Worm (Caenorhabditis elegans) whole organism, L3 larva: ENCODE measurements around the gene irld-27.
"Not testable (repeated sequence)": the region's sequence is repeated elsewhere in the genome, so short reads cannot be mapped to it uniquely, and the experiment has no call there.

ENCODE experiments used
- R02D3.7 ChIP-seq: fragments of 150-350 bp; optimal IDR thresholded peaks from 2 replicates; lab custom pipeline; 2014; ENCODE audit warnings: missing biosample characterization, missing genetic modification characterization
- ZK546.5 ChIP-seq: sonication (generic microtip); optimal IDR thresholded peaks from 2 replicates; lab custom pipeline; 2017; ENCODE audit warnings: missing biosample characterization, missing genetic modification characterization
- ama-1 ChIP-seq: fragments of 150-350 bp; optimal IDR thresholded peaks from 2 replicates; lab custom pipeline; 2018
- ceh-16 ChIP-seq: sonication (generic microtip); optimal IDR thresholded peaks from 2 replicates; lab custom pipeline; 2017; ENCODE audit warnings: missing biosample characterization, missing genetic modification characterization
- ceh-28 ChIP-seq: fragments of 150-350 bp; optimal IDR thresholded peaks from 2 replicates; lab custom pipeline; 2014; ENCODE audit warnings: missing biosample characterization, missing genetic modification reagents, missing genetic modification characterization
- ceh-82 ChIP-seq: fragments of 150-350 bp; optimal IDR thresholded peaks from 2 replicates; lab custom pipeline; 2014; ENCODE audit warnings: missing biosample characterization, missing genetic modification characterization
- daf-12 ChIP-seq: fragments of 150-350 bp; optimal IDR thresholded peaks from 2 replicates; lab custom pipeline; 2014; ENCODE audit warnings: missing biosample characterization, missing genetic modification reagents, missing genetic modification characterization
- egl-27 ChIP-seq: sonication (generic microtip); optimal IDR thresholded peaks from 4 replicates; lab custom pipeline; 2017; ENCODE audit warnings: missing biosample characterization, missing genetic modification reagents, missing genetic modification characterization
- egl-5 ChIP-seq: fragments of 150-350 bp; optimal IDR thresholded peaks from 2 replicates; lab custom pipeline; 2017; ENCODE audit warnings: missing biosample characterization, missing genetic modification reagents, missing genetic modification characterization, inconsistent platforms
- elt-1 ChIP-seq: fragments of 150-350 bp; optimal IDR thresholded peaks from 2 replicates; lab custom pipeline; 2014; ENCODE audit warnings: missing biosample characterization, missing genetic modification characterization
- elt-3 ChIP-seq, 3 experiments: fragments of 150-350 bp in 1 of 3; sonication (generic microtip) in 2 of 3; optimal IDR thresholded peaks; 2 replicates in 2 of 3; 4 replicates in 1 of 3; lab custom pipeline; 2014 to 2017; ENCODE audit warnings: missing biosample characterization in 3 of 3, missing genetic modification characterization in 3 of 3
- fkh-10 ChIP-seq: sonication (generic microtip); optimal IDR thresholded peaks from 2 replicates; lab custom pipeline; 2017; ENCODE audit warnings: missing biosample characterization, missing genetic modification reagents, missing genetic modification characterization
- fkh-2 ChIP-seq: fragments of 150-350 bp; optimal IDR thresholded peaks from 2 replicates; lab custom pipeline; 2014; ENCODE audit warnings: missing biosample characterization, missing genetic modification reagents, missing genetic modification characterization
- fos-1 ChIP-seq: fragments of 150-350 bp; optimal IDR thresholded peaks from 2 replicates; lab custom pipeline; 2014; ENCODE audit warnings: missing biosample characterization, missing genetic modification characterization
- hmg-11 ChIP-seq: sonication (generic microtip); optimal IDR thresholded peaks from 2 replicates; lab custom pipeline; 2016; ENCODE audit warnings: missing genetic modification characterization, missing compliant biosample characterization
- jun-1 ChIP-seq: fragments of 150-350 bp; optimal IDR thresholded peaks from 2 replicates; lab custom pipeline; 2014; ENCODE audit warnings: missing biosample characterization, missing genetic modification reagents, missing genetic modification characterization
- lin-15B ChIP-seq: fragments of 150-350 bp; optimal IDR thresholded peaks from 2 replicates; lab custom pipeline; 2014; ENCODE audit warnings: missing biosample characterization, missing genetic modification characterization
- lin-39 ChIP-seq: fragments of 150-350 bp; optimal IDR thresholded peaks from 2 replicates; lab custom pipeline; 2018; ENCODE audit warnings: missing biosample characterization, missing genetic modification reagents, missing genetic modification characterization
- mml-1 ChIP-seq: fragments of 150-350 bp; sonication (generic microtip); optimal IDR thresholded peaks from 3 replicates; lab custom pipeline; 2014; ENCODE audit warnings: missing biosample characterization, missing genetic modification characterization
- nfya-1 ChIP-seq: sonication (generic microtip); optimal IDR thresholded peaks from 2 replicates; lab custom pipeline; 2017; ENCODE audit warnings: missing genetic modification characterization, mild to moderate bottlenecking, missing compliant biosample characterization, antibody characterized with exemption, moderate library complexity; ENCODE audit not compliant: insufficient read depth
- nhr-11 ChIP-seq: fragments of 150-350 bp; optimal IDR thresholded peaks from 2 replicates; lab custom pipeline; 2014; ENCODE audit warnings: missing biosample characterization, missing genetic modification characterization
- nhr-23 ChIP-seq: fragments of 150-350 bp; optimal IDR thresholded peaks from 2 replicates; lab custom pipeline; 2014; ENCODE audit warnings: missing biosample characterization, missing genetic modification reagents, missing genetic modification characterization
- nhr-237 ChIP-seq: fragments of 150-350 bp; optimal IDR thresholded peaks from 2 replicates; lab custom pipeline; 2014; ENCODE audit warnings: missing biosample characterization, missing genetic modification characterization
- nhr-28 ChIP-seq: fragments of 150-350 bp; optimal IDR thresholded peaks from 2 replicates; lab custom pipeline; 2014; ENCODE audit warnings: missing biosample characterization, missing genetic modification characterization
- nhr-43 ChIP-seq: sonication (generic microtip); optimal IDR thresholded peaks from 2 replicates; lab custom pipeline; 2016; ENCODE audit warnings: mild to moderate bottlenecking, missing genetic modification characterization, missing compliant biosample characterization; ENCODE audit not compliant: poor library complexity, severe bottlenecking
- nhr-67 ChIP-seq: fragments of 150-350 bp; optimal IDR thresholded peaks from 2 replicates; lab custom pipeline; 2014; ENCODE audit warnings: missing biosample characterization, missing genetic modification characterization
- nhr-76 ChIP-seq: fragments of 150-350 bp; sonication (generic microtip); optimal IDR thresholded peaks from 5 replicates; lab custom pipeline; 2014; ENCODE audit warnings: missing biosample characterization, missing genetic modification characterization
- nhr-77 ChIP-seq: fragments of 150-350 bp; optimal IDR thresholded peaks from 2 replicates; lab custom pipeline; 2014; ENCODE audit warnings: missing biosample characterization, missing genetic modification characterization
- pha-4 ChIP-seq: fragments of 150-350 bp; optimal IDR thresholded peaks from 2 replicates; lab custom pipeline; 2014; ENCODE audit warnings: missing biosample characterization, missing genetic modification reagents, missing genetic modification characterization
- sea-2 ChIP-seq: fragments of 150-350 bp; sonication (generic microtip); optimal IDR thresholded peaks from 4 replicates; lab custom pipeline; 2014; ENCODE audit warnings: missing biosample characterization, missing genetic modification reagents, missing genetic modification characterization
- skn-1 ChIP-seq: fragments of 150-350 bp; optimal IDR thresholded peaks from 2 replicates; lab custom pipeline; 2014; ENCODE audit warnings: missing biosample characterization, missing genetic modification characterization
- snpc-4 ChIP-seq: fragments of 150-350 bp; optimal IDR thresholded peaks from 2 replicates; lab custom pipeline; 2014; ENCODE audit warnings: missing biosample characterization, missing genetic modification characterization
- unc-39 ChIP-seq: sonication (generic microtip); optimal IDR thresholded peaks from 4 replicates; lab custom pipeline; 2017; ENCODE audit warnings: missing biosample characterization, missing genetic modification characterization
- unc-62 ChIP-seq: fragments of 150-350 bp; sonication (generic microtip); optimal IDR thresholded peaks from 4 replicates; lab custom pipeline; 2014; ENCODE audit warnings: missing biosample characterization, missing genetic modification reagents, missing genetic modification characterization
- zag-1 ChIP-seq: fragments of 150-350 bp; optimal IDR thresholded peaks from 2 replicates; lab custom pipeline; 2014; ENCODE audit warnings: missing biosample characterization, missing genetic modification characterization
- ztf-4 ChIP-seq: fragments of 150-350 bp; optimal IDR thresholded peaks from 2 replicates; lab custom pipeline; 2014; ENCODE audit warnings: missing biosample characterization, missing genetic modification characterization

irld-27 gene

DNA sequence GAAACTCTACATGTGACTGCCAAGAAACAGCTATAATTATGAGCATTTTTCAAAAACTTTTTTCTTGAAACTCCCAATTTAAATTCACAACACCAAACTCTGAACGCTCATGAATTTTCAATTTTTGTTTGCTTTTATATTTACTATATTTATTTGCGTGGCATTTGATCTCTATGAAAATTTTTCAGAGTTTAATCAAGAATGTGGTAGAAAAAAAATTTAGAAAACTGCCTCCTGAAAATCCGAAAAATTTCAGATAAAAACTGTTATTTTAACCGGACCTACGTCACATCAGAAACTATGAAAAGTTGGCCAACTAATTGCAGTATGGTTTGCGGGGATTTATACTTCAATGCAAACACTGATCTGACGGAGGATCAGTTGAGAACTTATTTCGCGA, at the start of gene irld-27:
irld-27 (plus strand) TSS at position 301 of the 400 bp plus-strand sequence.
- TF ChIP-seq zag-1 (no peak), mml-1 (tag; lab: Kevin White, UChicago) (no peak), jun-1 (tag; lab: Kevin White, UChicago) (no peak), nhr-76 (tag; lab: Kevin White, UChicago) (no peak), nhr-237 (tag; lab: Kevin White, UChicago) (no peak), nhr-77 (no peak), ztf-4 (no peak), elt-1 (tag; lab: Kevin White, UChicago) (no peak), nhr-23 (tag; lab: Kevin White, UChicago) (no peak), ZK546.5 (tag; lab: Kevin White, UChicago) (no peak), egl-27 (no peak), lin-39 (tag; lab: Kevin White, UChicago) (no peak), skn-1 (tag; lab: Kevin White, UChicago) (no peak)

DNA sequence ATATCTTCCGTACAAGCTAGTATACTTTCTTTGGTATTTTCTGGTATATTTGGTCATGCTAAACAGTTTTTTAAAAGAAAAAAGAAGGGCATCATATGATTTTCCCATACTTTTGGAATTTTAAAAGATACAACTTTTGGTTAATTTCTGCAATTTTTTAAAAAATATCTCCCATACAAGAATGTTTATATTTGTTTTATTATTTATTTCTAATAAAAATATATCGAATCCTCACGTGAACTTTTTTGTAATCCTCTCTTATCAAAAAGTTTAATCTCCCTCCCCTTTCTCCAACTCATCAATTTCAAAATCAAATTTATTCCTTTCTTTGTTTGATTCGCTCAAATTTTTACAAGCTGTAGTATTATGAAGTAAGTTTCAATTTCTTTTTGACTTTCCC, 49.8 kb upstream of the irld-27 start, which contains the start of gene nep-13:
nep-13 (plus strand) TSS at position 301 of the 400 bp plus-strand sequence.
- TF ChIP-seq egl-27 (no peak), elt-3 (tag; optimal IDR thresholded peaks at IDR 0.05; lab: Kevin White, UChicago) (no peak), daf-12 (no peak), nhr-11 (tag; lab: Kevin White, UChicago) (no peak), R02D3.7 (tag; lab: Kevin White, UChicago) (no peak)

DNA sequence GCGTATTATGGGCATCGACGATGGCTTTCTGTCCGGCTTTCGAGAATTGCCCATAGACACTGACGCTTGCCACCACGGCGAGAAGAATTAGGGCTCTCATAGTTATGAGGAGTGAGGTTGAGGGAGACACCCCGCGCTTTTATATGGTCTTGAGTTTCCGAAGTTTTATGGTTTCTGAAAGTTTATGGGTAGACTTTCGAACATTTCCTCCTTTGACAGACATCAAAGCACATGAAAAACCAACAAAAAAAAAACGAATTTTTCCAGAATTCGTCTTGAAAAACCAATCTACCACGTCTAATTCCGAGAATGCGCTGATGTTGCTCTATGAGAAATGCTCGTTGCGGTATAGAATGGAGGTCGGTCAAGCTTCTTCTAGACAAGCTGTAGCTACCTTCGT, 47.6 kb upstream of the irld-27 start, which contains the start of gene scl-15:
scl-15 (minus strand) TSS at position 101 of the 400 bp plus-strand sequence.
- TF ChIP-seq ama-1 (lab: Kevin White, UChicago) (no peak), nhr-67 (tag; lab: Kevin White, UChicago) (no peak), fos-1 (tag; lab: Kevin White, UChicago) (no peak), nhr-28 (no peak), daf-12 (no peak), pha-4 (tag; lab: Kevin White, UChicago) (no peak), egl-27 (no peak), hmg-11 (tag; lab: Kevin White, UChicago) (no peak), snpc-4 (no peak), ceh-16 (tag; lab: Kevin White, UChicago) (no peak), nhr-76 (tag; lab: Kevin White, UChicago) (no peak), nhr-23 (tag; lab: Kevin White, UChicago) (no peak)
- TF ChIP-seq, all 47 proteins: peak for 0

DNA sequence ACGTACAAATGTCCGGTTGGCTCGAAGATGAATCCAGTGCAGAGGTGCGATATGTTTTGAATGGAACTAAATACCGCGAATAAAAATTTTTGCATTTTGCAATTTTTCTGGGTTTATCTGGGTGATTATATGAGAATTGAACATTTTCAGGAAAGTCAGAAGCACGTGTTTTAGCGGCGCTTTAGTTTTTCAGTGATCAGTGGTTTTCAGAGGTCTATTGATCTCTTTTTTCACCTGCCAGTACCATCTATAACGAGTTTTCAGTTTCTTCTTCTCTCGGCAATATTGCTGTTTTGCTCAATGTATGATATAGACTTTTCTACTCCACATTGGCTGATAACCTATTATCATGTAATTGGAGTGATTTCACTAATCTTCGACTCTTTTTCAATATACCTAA, 45.1 kb upstream of the irld-27 start, which contains the start of gene sri-63:
sri-63 (plus strand) TSS at position 301 of the 400 bp plus-strand sequence.
- TF ChIP-seq lin-39 (tag; lab: Kevin White, UChicago) = no peak
- TF ChIP-seq lin-15B (tag; lab: Kevin White, UChicago) = no peak
- TF ChIP-seq pha-4 (tag; lab: Kevin White, UChicago) = no peak
- TF ChIP-seq zag-1 = no peak
- no peak for TF ChIP-seq nhr-23 (tag; lab: Kevin White, UChicago)
- TF ChIP-seq sea-2 = no peak
- TF ChIP-seq unc-62 = no peak
- TF ChIP-seq nfya-1 = no peak
- no peak for TF ChIP-seq nhr-43 (tag; lab: Kevin White, UChicago)
- TF ChIP-seq egl-5 (tag; lab: Kevin White, UChicago) = no peak
- TF ChIP-seq ceh-82 (tag; lab: Kevin White, UChicago) = no peak
- no peak for TF ChIP-seq ztf-4
- no peak for TF ChIP-seq fkh-10 (GFP tag; lab: Kevin White, UChicago)
- TF ChIP-seq unc-39 = no peak
- no peak for TF ChIP-seq fos-1 (tag; lab: Kevin White, UChicago)
- no peak for TF ChIP-seq fkh-2 (tag; lab: Kevin White, UChicago)
- no peak for TF ChIP-seq ceh-16 (tag; lab: Kevin White, UChicago)

DNA sequence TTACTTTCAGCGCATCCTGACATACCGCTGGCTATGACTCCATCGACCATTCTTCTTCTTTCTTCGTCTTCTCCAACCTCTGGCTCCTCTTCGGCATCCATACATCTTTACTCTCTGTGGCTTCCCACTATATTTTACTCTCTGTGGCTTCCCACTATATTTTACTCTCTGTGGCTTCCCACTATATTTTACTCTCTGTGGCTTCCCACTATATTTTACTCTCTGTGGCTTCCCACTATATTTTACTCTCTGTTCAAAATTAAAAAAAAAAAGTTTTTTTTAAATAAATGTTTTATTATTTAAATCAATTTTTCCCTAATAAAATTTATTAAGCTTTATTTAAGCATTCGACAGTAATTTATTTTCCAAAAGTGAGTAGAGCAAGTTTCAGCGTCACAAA, 41.6 kb upstream of the irld-27 start, which contains the start of gene F39E9.14:
F39E9.14 (minus strand) TSS at position 101 of the 400 bp plus-strand sequence.
- not testable (repeated sequence) for TF ChIP-seq ceh-28 (tag; lab: Kevin White, UChicago); nhr-76 (tag; lab: Kevin White, UChicago); unc-39
